Fruit fly (Drosophila melanogaster) whole organism, pupa: ENCODE measurements around the gene CG7550.

Experiments
- CG10348 ChIP-seq: fragments of 200-800 bp; sonication (Bioruptor generic); IDR thresholded peaks from 2 replicates; pipeline ENCODE4 v1.3.6; 2022; ENCODE audit warnings: missing biosample characterization, missing genetic modification characterization
- CG12605 ChIP-seq: fragments of 200-800 bp; sonication (Bioruptor generic); IDR thresholded peaks from 2 replicates; pipeline ENCODE4 v1.3.6; 2022; ENCODE audit warnings: missing biosample characterization, missing genetic modification characterization
- CG13204 ChIP-seq: fragments of 200-800 bp; sonication (Bioruptor generic); optimal IDR thresholded peaks from 2 replicates; lab custom pipeline; 2018; ENCODE audit warnings: missing biosample characterization, mild to moderate bottlenecking, missing genetic modification characterization, moderate library complexity
- CG14655 ChIP-seq: fragments of 200-800 bp; sonication (Bioruptor generic); optimal IDR thresholded peaks from 3 replicates; lab custom pipeline; 2017; ENCODE audit warnings: mild to moderate bottlenecking, missing biosample characterization, missing genetic modification reagents, missing genetic modification characterization
- CG15710 ChIP-seq: fragments of 200-800 bp; sonication (Bioruptor generic); optimal IDR thresholded peaks from 2 replicates; lab custom pipeline; 2018; ENCODE audit warnings: missing biosample characterization, mild to moderate bottlenecking, missing genetic modification characterization, moderate library complexity
- CG17806 ChIP-seq: fragments of 200-800 bp; sonication (Bioruptor generic); optimal IDR thresholded peaks from 2 replicates; lab custom pipeline; 2018; ENCODE audit warnings: missing biosample characterization, mild to moderate bottlenecking, missing genetic modification characterization, moderate library complexity
- CG32121 ChIP-seq: fragments of 200-800 bp; sonication (Bioruptor generic); IDR thresholded peaks from 2 replicates; pipeline ENCODE4 v1.3.6; 2022; ENCODE audit warnings: missing biosample characterization, missing genetic modification characterization
- CG34367 ChIP-seq: fragments of 200-800 bp; sonication (Bioruptor generic); optimal IDR thresholded peaks from 2 replicates; lab custom pipeline; 2018; ENCODE audit warnings: missing biosample characterization, mild to moderate bottlenecking, missing genetic modification characterization
- CG4496 ChIP-seq: fragments of 200-800 bp; sonication (Bioruptor generic); IDR thresholded peaks from 3 replicates; pipeline ENCODE4 v1.3.6; 2022; ENCODE audit warnings: missing biosample characterization, missing genetic modification characterization
- CG8159 ChIP-seq: fragments of 200-800 bp; sonication (Bioruptor generic); optimal IDR thresholded peaks from 3 replicates; lab custom pipeline; 2018; ENCODE audit warnings: missing biosample characterization, mild to moderate bottlenecking, missing genetic modification characterization, moderate library complexity
- CG8301 ChIP-seq: fragments of 200-800 bp; sonication (Bioruptor generic); optimal IDR thresholded peaks from 2 replicates; lab custom pipeline; 2018; ENCODE audit warnings: missing biosample characterization, mild to moderate bottlenecking, missing genetic modification characterization
- CG9948 ChIP-seq: fragments of 200-800 bp; sonication (Bioruptor generic); optimal IDR thresholded peaks from 2 replicates; lab custom pipeline; 2018; ENCODE audit warnings: missing biosample characterization, mild to moderate bottlenecking, missing genetic modification characterization, moderate library complexity
- D1 ChIP-seq: fragments of 200-800 bp; sonication (Bioruptor generic); optimal IDR thresholded peaks from 2 replicates; lab custom pipeline; 2018; ENCODE audit warnings: missing biosample characterization, mild to moderate bottlenecking, missing genetic modification characterization, moderate library complexity
- EcR ChIP-seq: fragments of 200-800 bp; sonication (Bioruptor generic); optimal IDR thresholded peaks from 3 replicates; lab custom pipeline; 2019; ENCODE audit warnings: missing biosample characterization, missing genetic modification characterization, mild to moderate bottlenecking, moderate library complexity, missing genetic modification reagents
- Ets98B ChIP-seq: fragments of 200-800 bp; sonication (Bioruptor generic); IDR thresholded peaks from 2 replicates; pipeline ENCODE4 v1.3.6; 2022; ENCODE audit warnings: missing biosample characterization, missing genetic modification characterization
- Pif1A ChIP-seq: fragments of 200-800 bp; sonication (Bioruptor generic); optimal IDR thresholded peaks from 3 replicates; lab custom pipeline; 2016; ENCODE audit warnings: missing biosample characterization, missing genetic modification characterization
- Pif1B ChIP-seq: fragments of 200-800 bp; sonication (Bioruptor generic); optimal IDR thresholded peaks from 3 replicates; lab custom pipeline; 2016; ENCODE audit warnings: missing biosample characterization, missing genetic modification characterization
- Snoo ChIP-seq: fragments of 200-800 bp; sonication (Bioruptor generic); optimal IDR thresholded peaks from 3 replicates; lab custom pipeline; 2017; ENCODE audit warnings: missing biosample characterization, mild to moderate bottlenecking, missing genetic modification characterization, inconsistent platforms
- fd96Ca ChIP-seq: fragments of 200-800 bp; sonication (Bioruptor generic); IDR thresholded peaks from 3 replicates; pipeline ENCODE4 v1.3.6; 2022; ENCODE audit warnings: missing biosample characterization, missing genetic modification characterization
- gl ChIP-seq: fragments of 200-800 bp; sonication (Bioruptor generic); optimal IDR thresholded peaks from 2 replicates; lab custom pipeline; 2018; ENCODE audit warnings: missing biosample characterization, mild to moderate bottlenecking, missing genetic modification characterization
- rn ChIP-seq: fragments of 200-800 bp; sonication (Bioruptor generic); IDR thresholded peaks from 2 replicates; pipeline ENCODE4 v1.3.6; 2022; ENCODE audit warnings: missing biosample characterization, missing genetic modification characterization

CG7550 gene

DNA sequence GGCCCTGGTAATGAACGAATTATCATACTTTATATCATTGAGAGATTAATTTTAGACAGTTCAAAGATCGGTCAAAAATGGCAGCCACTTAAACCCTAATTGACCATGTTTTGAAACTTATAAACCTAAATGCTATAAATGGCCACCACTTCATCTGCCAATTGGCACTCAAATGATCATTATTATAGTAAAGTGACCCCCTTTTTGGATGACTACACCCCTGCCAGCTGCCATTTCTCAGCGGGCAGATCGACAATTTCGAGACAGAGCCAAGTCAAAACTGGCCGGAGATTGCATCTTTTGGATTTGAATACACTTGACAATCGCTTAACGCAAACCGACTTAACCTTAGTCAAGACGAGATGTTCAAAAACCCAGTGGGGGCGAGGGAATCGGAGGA is 31.9 kb upstream of the CG7550 start:
- TF ChIP-seq gl (tag; lab: Kevin White, UChicago) (no peak), Snoo (peak; percentile 11), CG34367 (tag; lab: Kevin White, UChicago) (no peak), Pif1B (no peak), CG13204 (GFP tag; lab: Kevin White, UChicago) (no peak), CG15710 (peak; percentile 21), CG17806 (peak; percentile 22), CG14655 (GFP tag; lab: Kevin White, UChicago) (no peak), fd96Ca (GFP tag; lab: Robert Waterston, UW) (0 out of 3 replicates have a peak, but pooled peaks have one; percentile 43), CG8159 (tag; lab: Kevin White, UChicago) (peak; percentile 45), CG4496 (GFP tag; lab: Robert Waterston, UW) (peak; percentile 45; the same call in 1 of the 3 replicates), Ets98B (GFP tag; lab: Robert Waterston, UW) (peak; percentile 18; the same call in 1 of the 2 replicates), rn (no peak), CG9948 (tag; lab: Kevin White, UChicago) (no peak), CG8301 (tag; lab: Kevin White, UChicago) (peak; percentile 26)

DNA sequence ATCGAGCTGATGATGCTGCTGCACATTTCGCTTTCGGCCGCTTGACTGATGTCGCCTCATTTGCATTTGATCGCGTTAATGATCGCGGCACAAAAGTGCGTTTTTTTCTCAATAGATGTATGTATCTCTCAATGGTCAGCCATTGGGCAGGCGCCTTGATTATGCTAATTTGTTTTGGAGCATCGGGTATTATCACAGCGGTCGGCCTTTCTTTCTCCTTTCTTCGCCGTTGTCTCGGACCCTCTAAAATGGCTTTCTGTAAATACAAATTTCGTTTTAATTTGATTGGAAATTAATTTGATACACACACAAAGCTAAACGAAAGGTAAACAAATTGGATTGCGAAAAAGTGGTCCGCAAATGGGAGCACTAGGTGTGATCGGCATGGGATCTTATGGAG is 31.0 kb upstream of the CG7550 start:
- TF ChIP-seq fd96Ca (GFP tag; lab: Robert Waterston, UW) (no peak), EcR (GFP tag; lab: Kevin White, UChicago) (no peak), CG4496 (GFP tag; lab: Robert Waterston, UW) (no peak), Pif1A (no peak), CG34367 (tag; lab: Kevin White, UChicago) (no peak), CG12605 (no peak), Snoo (no peak), gl (tag; lab: Kevin White, UChicago) (no peak), CG13204 (GFP tag; lab: Kevin White, UChicago) (no peak), Pif1B (no peak), Ets98B (GFP tag; lab: Robert Waterston, UW) (no peak), CG9948 (tag; lab: Kevin White, UChicago) (no peak)

DNA sequence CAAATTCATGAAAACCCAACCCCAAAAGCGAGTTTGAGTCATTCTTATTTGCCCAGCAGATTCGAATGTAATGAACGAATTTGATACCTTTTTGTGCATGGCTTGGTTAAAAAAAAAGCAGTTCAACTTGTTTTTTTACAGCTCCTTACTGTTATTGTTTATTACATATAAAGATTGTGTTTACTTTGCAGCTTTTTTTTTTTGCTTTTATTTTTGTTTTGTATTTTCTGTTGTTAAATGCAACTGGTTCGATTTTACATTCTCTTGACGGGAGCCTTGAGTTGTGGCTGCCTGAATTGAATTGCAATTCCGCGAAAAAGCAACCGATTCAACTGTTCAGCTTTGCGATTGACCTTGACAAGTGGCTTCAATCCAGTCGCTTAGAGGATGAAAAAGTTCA is 30.2 kb upstream of the CG7550 start:
- TF ChIP-seq CG15710 (no peak), CG9948 (tag; lab: Kevin White, UChicago) (no peak), CG8159 (tag; lab: Kevin White, UChicago) (no peak), CG10348 (no peak), EcR (GFP tag; lab: Kevin White, UChicago) (no peak), CG8301 (tag; lab: Kevin White, UChicago) (no peak), CG34367 (tag; lab: Kevin White, UChicago) (no peak), CG4496 (GFP tag; lab: Robert Waterston, UW) (0 out of 3 replicates have a peak, but pooled peaks have one; percentile 28), CG13204 (GFP tag; lab: Kevin White, UChicago) (peak; percentile 19), CG32121 (GFP tag; lab: Robert Waterston, UW) (no peak), fd96Ca (GFP tag; lab: Robert Waterston, UW) (no peak)

DNA sequence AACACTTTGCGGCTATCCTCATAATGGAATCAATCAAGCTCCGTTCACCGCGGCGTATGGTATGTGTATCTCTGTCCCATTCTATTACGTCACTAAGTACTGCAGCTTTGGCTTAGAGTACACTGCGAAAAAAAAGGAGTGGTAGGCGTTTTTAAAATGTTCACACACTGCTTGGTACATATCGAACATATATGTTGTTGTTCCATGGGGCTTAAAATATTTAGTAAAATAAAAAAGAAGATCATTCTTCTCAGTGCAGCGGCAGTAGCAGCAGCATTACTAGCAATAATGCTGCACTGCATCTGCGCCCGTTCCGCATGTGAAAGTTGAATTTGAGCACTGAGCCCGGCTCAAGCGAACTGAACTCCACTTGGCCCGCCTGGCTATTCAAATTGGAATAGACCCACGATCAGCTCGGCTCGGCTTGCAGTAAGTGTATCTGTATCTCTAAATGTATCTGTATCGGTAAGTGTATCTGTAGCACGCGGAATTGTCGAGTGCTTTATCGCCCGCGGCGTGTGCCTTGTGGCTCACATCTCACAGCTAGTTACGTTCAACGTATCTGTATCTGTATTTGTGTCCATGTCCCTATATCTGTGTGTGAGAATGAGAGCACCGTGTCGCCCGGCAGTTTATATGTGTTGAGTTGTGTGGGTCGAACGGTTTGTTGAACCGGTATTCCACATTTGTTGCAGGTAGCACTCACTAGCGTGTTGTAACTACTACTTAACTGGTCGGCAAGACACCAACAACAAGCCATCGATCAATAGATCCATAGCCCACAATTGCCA is 29.1 kb upstream of the CG7550 start:
- TF ChIP-seq CG12605 (peak; percentile 89), Snoo (peak; percentile 23), CG32121 (GFP tag; lab: Robert Waterston, UW) (peak; percentile 96), EcR (GFP tag; lab: Kevin White, UChicago) (peak; percentile 87), CG10348 (peak; percentile 85), CG14655 (GFP tag; lab: Kevin White, UChicago) (peak; percentile 93), CG17806 (peak; percentile 67), Pif1A (peak; percentile 72), D1 (tag; lab: Kevin White, UChicago) (no peak), CG15710 (peak; percentile 49), CG4496 (GFP tag; lab: Robert Waterston, UW) (peak; percentile 95), CG9948 (tag; lab: Kevin White, UChicago) (peak; percentile 66), rn (peak; percentile 89), CG8159 (tag; lab: Kevin White, UChicago) (peak; percentile 69), CG8301 (tag; lab: Kevin White, UChicago) (peak; percentile 91), fd96Ca (GFP tag; lab: Robert Waterston, UW) (peak; percentile 96), Pif1B (peak; percentile 59), CG13204 (GFP tag; lab: Kevin White, UChicago) (no peak), Ets98B (GFP tag; lab: Robert Waterston, UW) (peak; percentile 97), gl (tag; lab: Kevin White, UChicago) (no peak), CG34367 (tag; lab: Kevin White, UChicago) (peak; percentile 58)

DNA sequence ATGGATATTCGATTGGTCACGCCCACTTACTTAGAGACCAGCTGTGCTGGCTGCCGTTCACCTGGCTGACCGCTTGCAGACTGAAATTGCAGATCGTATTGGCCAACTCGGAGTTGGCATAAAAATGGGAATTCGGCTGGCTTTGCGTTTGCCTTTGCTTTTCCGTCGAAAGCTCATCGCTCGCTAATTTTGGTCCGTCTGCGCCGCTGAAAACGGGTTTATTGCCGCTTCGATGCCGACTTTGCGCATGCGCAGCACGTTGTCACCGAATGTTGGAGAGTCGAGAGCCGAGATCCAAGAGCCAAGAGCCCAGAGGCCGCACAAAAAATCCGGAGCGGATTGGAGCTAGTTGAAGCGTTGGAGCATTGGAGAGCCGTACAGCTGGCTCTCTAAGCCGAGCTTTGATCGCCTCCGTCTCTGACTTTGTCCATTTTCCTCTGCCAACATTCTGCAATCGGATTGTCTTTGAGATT is 27.4 kb upstream of the CG7550 start, which contains the start of gene CG13676:
Gene CG13676, minus strand, starts transcription at position 87 of the 473 bp plus-strand sequence.
- TF ChIP-seq EcR (GFP tag; lab: Kevin White, UChicago), result peak; percentile 64
- TF ChIP-seq Pif1A, result no peak
- peak; percentile 30 for TF ChIP-seq CG13204 (GFP tag; lab: Kevin White, UChicago)

DNA sequence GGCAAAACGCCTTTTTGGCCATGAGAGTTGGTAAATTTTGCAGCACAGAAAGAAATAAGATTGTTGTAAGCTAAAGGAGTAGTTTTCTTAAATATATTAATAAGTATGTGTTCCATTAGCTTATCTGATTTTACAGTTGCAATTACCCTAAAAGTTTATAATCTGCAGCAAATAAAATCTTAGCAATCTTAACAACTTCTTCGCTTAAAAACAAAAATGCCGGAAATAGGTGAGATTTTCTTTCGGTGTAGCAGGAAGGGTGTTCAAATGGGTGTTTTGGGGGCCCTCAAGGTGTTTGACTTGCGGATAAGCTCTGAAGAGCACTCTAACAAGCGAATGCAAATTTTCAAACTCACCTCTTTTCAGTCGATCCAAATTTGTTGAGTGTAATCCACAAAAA is 26.5 kb upstream of the CG7550 start:
- TF ChIP-seq CG8301 (tag; lab: Kevin White, UChicago), result peak; percentile 19
- TF ChIP-seq CG14655 (GFP tag; lab: Kevin White, UChicago), result no peak
